Worm (Caenorhabditis elegans): ENCODE results near the gene C25E10.17.

Gene C25E10.17

ce11 chrV:9059468-9059867 lies 12.1 kb upstream of the C25E10.17 start, which contains the start of the genes C25E10.16 and C25E10.13:
C25E10.16 (minus strand) TSS chrV:9059568.
C25E10.13 (plus strand) TSS chrV:9059723.
- TF ChIP-seq hif-1 (tag; optimal IDR thresholded peaks at IDR 0.05) (no peak), daf-12 (tag; optimal IDR thresholded peaks at IDR 0.05) (no peak)

ce11 chrV:9058627-9059026 lies 11.2 kb upstream of the C25E10.17 start, which contains the start of gene C25E10.11:
C25E10.11 (minus strand) TSS chrV:9058727.
- TF ChIP-seq ZK337.2 (GFP tag; IDR thresholded peaks at IDR 0.05) (no peak), zip-11 (GFP tag; IDR thresholded peaks at IDR 0.05) (no peak), Y48G9A.11 (GFP tag; IDR thresholded peaks at IDR 0.05) (no peak), F37D6.2 (tag; optimal IDR thresholded peaks at IDR 0.05) (no peak), egl-27 (tag; optimal IDR thresholded peaks at IDR 0.05) (no peak), mxl-2 (GFP tag; conservative IDR thresholded peaks at IDR 0.05) (no peak), lin-38 (GFP tag; IDR thresholded peaks at IDR 0.05) (no peak), lin-1 (GFP tag; IDR thresholded peaks at IDR 0.05) (no peak), F49E8.2 (tag; optimal IDR thresholded peaks at IDR 0.05; ENCODE audit: borderline replicate concordance) (no peak), madf-5 (GFP tag; IDR thresholded peaks at IDR 0.05) (no peak), cey-2 (tag; optimal IDR thresholded peaks at IDR 0.05; ENCODE audit: borderline replicate concordance, insufficient read depth) (no peak)

ce11 chrV:9056253-9056652 lies 8.8 kb upstream of the C25E10.17 start, which contains the start of gene C25E10.10:
C25E10.10 (minus strand) TSS chrV:9056353.
- TF ChIP-seq ztf-7 (tag; optimal IDR thresholded peaks at IDR 0.05) (no peak), T26A8.4 (GFP tag; IDR thresholded peaks at IDR 0.05) (no peak), lin-1 (GFP tag; IDR thresholded peaks at IDR 0.05) (no peak), vab-7 (GFP tag; IDR thresholded peaks at IDR 0.05) (no peak), daf-19 (GFP tag; conservative IDR thresholded peaks at IDR 0.05) (no peak), F10B5.3 (tag; optimal IDR thresholded peaks at IDR 0.05) (no peak), skn-1 (tag; optimal IDR thresholded peaks at IDR 0.05) (no peak), mxl-3 (GFP tag; optimal IDR thresholded peaks at IDR 0.05) (no peak), madf-5 (GFP tag; IDR thresholded peaks at IDR 0.05) (no peak), egl-43 (GFP tag; IDR thresholded peaks at IDR 0.05) (no peak)

ce11 chrV:9055644-9056043 lies 8.2 kb upstream of the C25E10.17 start:
- no peak for TF ChIP-seq lin-1 (GFP tag; IDR thresholded peaks at IDR 0.05)
- no peak for TF ChIP-seq dve-1 (tag; optimal IDR thresholded peaks at IDR 0.05; ENCODE audit: insufficient read depth)
- peak; percentile 17 for TF ChIP-seq nhr-11 (tag; optimal IDR thresholded peaks at IDR 0.05)
- no peak for TF ChIP-seq nhr-111 (GFP tag; optimal IDR thresholded peaks at IDR 0.05)
- peak in 1 of 2 experiments; percentile 68 for TF ChIP-seq unc-62 (GFP tag; optimal IDR thresholded peaks at IDR 0.05 in 1 of 2)
- no peak for TF ChIP-seq unc-62 (tag; optimal IDR thresholded peaks at IDR 0.05)

- TF ChIP-seq Y48G9A.11 (GFP tag; IDR thresholded peaks at IDR 0.05) (no peak), aha-1 (tag) (peak; percentile 11)
Measured at ce11 chrV:9054771-9055170, 7.4 kb upstream of the C25E10.17 start, which contains the start of gene swm-1. swm-1 (minus strand) TSS chrV:9054871.

ce11 chrV:9053969-9054368 lies 6.6 kb upstream of the C25E10.17 start, which contains the start of gene C25E10.8:
C25E10.8 (minus strand) TSS chrV:9054069.
- no peak for TF ChIP-seq sdz-12 (GFP tag; optimal IDR thresholded peaks at IDR 0.05)
- TF ChIP-seq dmd-8 (GFP tag; IDR thresholded peaks at IDR 0.05): no peak

- TF ChIP-seq aha-1 (tag): peak; percentile 93
- no peak for TF ChIP-seq Y75B8A.6 (GFP tag; IDR thresholded peaks at IDR 0.05)
Measured at ce11 chrV:9053235-9053634, 5.8 kb upstream of the C25E10.17 start.

Data from whole organism, L4 larva.